Worm (Caenorhabditis elegans) whole organism, L2 larva: ENCODE measurements around the gene C02D5.2.

ENCODE experiments used
- C34F6.9 ChIP-seq: fragments of 150-350 bp; optimal IDR thresholded peaks from 2 replicates; lab custom pipeline; 2014; ENCODE audit warnings: missing biosample characterization, missing genetic modification characterization
- F13H6.1 ChIP-seq: sonication (generic microtip); optimal IDR thresholded peaks from 2 replicates; lab custom pipeline; 2016; ENCODE audit warnings: missing genetic modification characterization, missing compliant biosample characterization
- R02D3.7 ChIP-seq: fragments of 150-350 bp; optimal IDR thresholded peaks from 2 replicates; lab custom pipeline; 2014; ENCODE audit warnings: missing biosample characterization, missing genetic modification characterization
- Y55F3AM.14 ChIP-seq: fragments of 200-800 bp; sonication (Bioruptor generic); optimal IDR thresholded peaks from 2 replicates; lab custom pipeline; 2018; ENCODE audit warnings: mild to moderate bottlenecking, missing genetic modification characterization, missing compliant biosample characterization
- ZK546.5 ChIP-seq: sonication (generic microtip); optimal IDR thresholded peaks from 2 replicates; lab custom pipeline; 2017; ENCODE audit warnings: missing biosample characterization, missing genetic modification characterization
- alr-1 ChIP-seq: fragments of 150-350 bp; optimal IDR thresholded peaks from 2 replicates; lab custom pipeline; 2014; ENCODE audit warnings: missing biosample characterization, missing genetic modification characterization
- aly-2 ChIP-seq: fragments of 150-350 bp; optimal IDR thresholded peaks from 2 replicates; lab custom pipeline; 2014; ENCODE audit warnings: missing biosample characterization, missing genetic modification characterization
- ama-1 ChIP-seq: fragments of 150-350 bp; optimal IDR thresholded peaks from 2 replicates; lab custom pipeline; 2018; ENCODE audit warnings: inconsistent platforms
- blmp-1 ChIP-seq: sonication (generic microtip); optimal IDR thresholded peaks from 2 replicates; lab custom pipeline; 2017; ENCODE audit warnings: missing genetic modification characterization, mild to moderate bottlenecking, missing compliant biosample characterization, antibody characterized with exemption, moderate library complexity; ENCODE audit not compliant: insufficient read depth
- ceh-16 ChIP-seq: fragments of 150-350 bp; optimal IDR thresholded peaks from 2 replicates; lab custom pipeline; 2014; ENCODE audit warnings: missing biosample characterization, missing genetic modification characterization
- ceh-82 ChIP-seq: fragments of 150-350 bp; optimal IDR thresholded peaks from 2 replicates; lab custom pipeline; 2014; ENCODE audit warnings: missing biosample characterization, missing genetic modification characterization
- crh-2 ChIP-seq: sonication (generic microtip); optimal IDR thresholded peaks from 2 replicates; lab custom pipeline; 2017; ENCODE audit warnings: missing biosample characterization, missing genetic modification characterization
- dmd-4 ChIP-seq: sonication (generic microtip); optimal IDR thresholded peaks from 2 replicates; lab custom pipeline; 2017; ENCODE audit warnings: missing biosample characterization, missing genetic modification characterization
- egl-27 ChIP-seq: sonication (generic microtip); optimal IDR thresholded peaks from 3 replicates; lab custom pipeline; 2017; ENCODE audit warnings: missing biosample characterization, missing genetic modification reagents, missing genetic modification characterization
- elt-1 ChIP-seq: fragments of 150-350 bp; optimal IDR thresholded peaks from 2 replicates; lab custom pipeline; 2014; ENCODE audit warnings: missing biosample characterization, missing genetic modification characterization
- elt-3 ChIP-seq: sonication (generic microtip); optimal IDR thresholded peaks from 2 replicates; lab custom pipeline; 2017; ENCODE audit warnings: missing biosample characterization, missing genetic modification characterization
- fos-1 ChIP-seq: fragments of 150-350 bp; optimal IDR thresholded peaks from 2 replicates; lab custom pipeline; 2014; ENCODE audit warnings: missing biosample characterization, missing genetic modification characterization
- gmeb-1 ChIP-seq: fragments of 150-350 bp; optimal IDR thresholded peaks from 2 replicates; lab custom pipeline; 2014; ENCODE audit warnings: missing biosample characterization, missing genetic modification characterization
- lin-11 ChIP-seq: fragments of 150-350 bp; sonication (generic microtip); optimal IDR thresholded peaks from 2 replicates; lab custom pipeline; 2014; ENCODE audit warnings: missing biosample characterization, missing genetic modification characterization, inconsistent platforms, mixed read lengths
- lin-13 ChIP-seq: fragments of 150-350 bp; optimal IDR thresholded peaks from 2 replicates; lab custom pipeline; 2014; ENCODE audit warnings: missing biosample characterization, missing genetic modification reagents, missing genetic modification characterization
- lsy-2 ChIP-seq, 2 experiments: fragments of 150-350 bp in 1 of 2; sonication (generic microtip) in 1 of 2; optimal IDR thresholded peaks; 2 replicates each; lab custom pipeline; 2014 to 2017; ENCODE audit warnings: missing biosample characterization in 2 of 2, missing genetic modification characterization in 2 of 2
- mab-5 ChIP-seq: fragments of 150-350 bp; optimal IDR thresholded peaks from 2 replicates; lab custom pipeline; 2014; ENCODE audit warnings: missing biosample characterization, missing genetic modification characterization
- mbf-1 ChIP-seq: sonication (generic microtip); optimal IDR thresholded peaks from 2 replicates; lab custom pipeline; 2017; ENCODE audit warnings: missing biosample characterization, missing genetic modification characterization
- mdl-1 ChIP-seq, 2 experiments: fragments of 150-350 bp in 1 of 2; sonication (generic microtip) in 1 of 2; optimal IDR thresholded peaks; 2 replicates each; lab custom pipeline; 2017; ENCODE audit warnings: missing biosample characterization in 2 of 2, missing genetic modification characterization in 2 of 2
- nhr-10 ChIP-seq: sonication (generic microtip); optimal IDR thresholded peaks from 2 replicates; lab custom pipeline; 2017; ENCODE audit warnings: missing biosample characterization, missing genetic modification characterization
- nhr-11 ChIP-seq: fragments of 150-350 bp; optimal IDR thresholded peaks from 2 replicates; lab custom pipeline; 2014; ENCODE audit warnings: missing biosample characterization, missing genetic modification characterization
- nhr-12 ChIP-seq: fragments of 150-350 bp; optimal IDR thresholded peaks from 2 replicates; lab custom pipeline; 2014; ENCODE audit warnings: missing biosample characterization, missing genetic modification characterization
- nhr-129 ChIP-seq: fragments of 150-350 bp; optimal IDR thresholded peaks from 2 replicates; lab custom pipeline; 2014; ENCODE audit warnings: missing biosample characterization, missing genetic modification characterization
- nhr-21 ChIP-seq: fragments of 150-350 bp; optimal IDR thresholded peaks from 2 replicates; lab custom pipeline; 2014; ENCODE audit warnings: missing biosample characterization, missing genetic modification characterization
- nhr-23 ChIP-seq: fragments of 150-350 bp; optimal IDR thresholded peaks from 2 replicates; lab custom pipeline; 2014; ENCODE audit warnings: missing biosample characterization, missing genetic modification reagents, missing genetic modification characterization
- nhr-237 ChIP-seq: fragments of 150-350 bp; optimal IDR thresholded peaks from 2 replicates; lab custom pipeline; 2014; ENCODE audit warnings: missing biosample characterization, missing genetic modification characterization
- nhr-25 ChIP-seq: fragments of 150-350 bp; sonication (generic microtip); optimal IDR thresholded peaks from 3 replicates; lab custom pipeline; 2014; ENCODE audit warnings: missing biosample characterization, missing genetic modification characterization
- nhr-6 ChIP-seq: fragments of 150-350 bp; optimal IDR thresholded peaks from 2 replicates; lab custom pipeline; 2014; ENCODE audit warnings: missing biosample characterization, missing genetic modification characterization
- nhr-77 ChIP-seq: fragments of 150-350 bp; optimal IDR thresholded peaks from 2 replicates; lab custom pipeline; 2014; ENCODE audit warnings: missing biosample characterization, missing genetic modification characterization
- peb-1 ChIP-seq: fragments of 150-350 bp; optimal IDR thresholded peaks from 2 replicates; lab custom pipeline; 2014; ENCODE audit warnings: missing biosample characterization, missing genetic modification characterization
- sem-4 ChIP-seq: fragments of 150-350 bp; optimal IDR thresholded peaks from 2 replicates; lab custom pipeline; 2014; ENCODE audit warnings: missing biosample characterization, missing genetic modification reagents, missing genetic modification characterization
- skn-1 ChIP-seq: sonication (generic microtip); optimal IDR thresholded peaks from 2 replicates; lab custom pipeline; 2017; ENCODE audit warnings: missing biosample characterization, missing genetic modification characterization
- sma-9 ChIP-seq, 2 experiments: fragments of 150-350 bp in 1 of 2; sonication (generic microtip) in 1 of 2; optimal IDR thresholded peaks; 2 replicates each; lab custom pipeline; 2014 to 2016; ENCODE audit warnings: missing genetic modification characterization in 2 of 2, mild to moderate bottlenecking in 1 of 2, missing biosample characterization in 1 of 2, missing compliant biosample characterization in 1 of 2, missing genetic modification reagents in 1 of 2, moderate library complexity in 1 of 2
- snpc-4 ChIP-seq: fragments of 150-350 bp; optimal IDR thresholded peaks from 2 replicates; lab custom pipeline; 2014; ENCODE audit warnings: missing biosample characterization, missing genetic modification characterization
- unc-39 ChIP-seq: fragments of 150-350 bp; optimal IDR thresholded peaks from 2 replicates; lab custom pipeline; 2014; ENCODE audit warnings: missing biosample characterization, missing genetic modification characterization
- unc-55 ChIP-seq: fragments of 150-350 bp; sonication (generic microtip); optimal IDR thresholded peaks from 3 replicates; lab custom pipeline; 2014; ENCODE audit warnings: missing biosample characterization, missing genetic modification reagents, missing genetic modification characterization
- unc-62 ChIP-seq: fragments of 150-350 bp; optimal IDR thresholded peaks from 2 replicates; lab custom pipeline; 2014; ENCODE audit warnings: missing biosample characterization, missing genetic modification reagents, missing genetic modification characterization
- zag-1 ChIP-seq: fragments of 150-350 bp; optimal IDR thresholded peaks from 2 replicates; lab custom pipeline; 2014; ENCODE audit warnings: missing biosample characterization, missing genetic modification characterization
- ztf-11 ChIP-seq: sonication (generic microtip); optimal IDR thresholded peaks from 2 replicates; lab custom pipeline; 2017; ENCODE audit warnings: missing biosample characterization, missing genetic modification characterization
- ztf-4 ChIP-seq: fragments of 150-350 bp; optimal IDR thresholded peaks from 2 replicates; lab custom pipeline; 2014; ENCODE audit warnings: missing biosample characterization, missing genetic modification characterization

The C02D5.2 gene

DNA sequence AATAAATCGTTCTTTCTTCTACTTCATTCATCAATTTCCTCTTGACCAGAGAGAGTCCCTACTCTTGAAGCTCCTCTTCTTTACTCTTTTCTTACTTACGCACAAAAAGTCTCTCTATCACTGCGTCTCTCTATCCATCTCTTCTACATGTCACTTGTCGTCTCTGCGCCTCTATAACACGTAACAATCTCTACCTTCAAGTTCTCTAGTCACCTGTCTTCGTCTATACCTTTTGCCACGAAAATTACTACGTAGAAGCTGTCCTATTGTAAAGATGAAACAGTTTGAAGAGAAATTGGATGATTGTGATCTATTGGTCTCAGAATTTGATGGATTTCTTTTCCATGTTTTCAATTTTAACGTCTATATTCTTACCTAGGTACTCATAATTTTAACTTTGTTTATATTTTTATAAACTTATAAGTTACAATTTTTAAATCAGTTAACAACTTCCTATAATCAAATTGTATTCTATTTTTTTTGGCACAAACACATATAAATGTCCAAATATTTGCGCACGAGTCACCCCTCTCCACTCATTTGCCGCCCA lies at the start of gene C02D5.2:
C02D5.2 (plus strand) TSS at position 500 of the 550 bp plus-strand sequence.
- TF ChIP-seq sma-9 (GFP tag; optimal IDR thresholded peaks at IDR 0.05; lab: Kevin White, UChicago) (peak; percentile 52), sma-9 (tag; optimal IDR thresholded peaks at IDR 0.05; lab: Kevin White, UChicago) (no peak), blmp-1 (tag; lab: Kevin White, UChicago) (peak; percentile 11), crh-2 (tag; lab: Kevin White, UChicago) (peak; percentile 78), fos-1 (tag; lab: Kevin White, UChicago) (peak; percentile 45), C34F6.9 (tag; lab: Kevin White, UChicago) (peak; percentile 64), nhr-6 (no peak), egl-27 (tag; lab: Kevin White, UChicago) (peak; percentile 1), lsy-2 (tag; optimal IDR thresholded peaks at IDR 0.05; lab: Kevin White, UChicago) (peak in 1 of 2 experiments; percentile 70), unc-55 (GFP tag; lab: Kevin White, UChicago) (peak; percentile 23), lin-11 (no peak), ztf-11 (tag; lab: Kevin White, UChicago) (no peak), mbf-1 (tag; lab: Kevin White, UChicago) (no peak), nhr-129 (tag; lab: Kevin White, UChicago) (peak; percentile 72), F13H6.1 (tag; lab: Kevin White, UChicago) (peak; percentile 47)

DNA sequence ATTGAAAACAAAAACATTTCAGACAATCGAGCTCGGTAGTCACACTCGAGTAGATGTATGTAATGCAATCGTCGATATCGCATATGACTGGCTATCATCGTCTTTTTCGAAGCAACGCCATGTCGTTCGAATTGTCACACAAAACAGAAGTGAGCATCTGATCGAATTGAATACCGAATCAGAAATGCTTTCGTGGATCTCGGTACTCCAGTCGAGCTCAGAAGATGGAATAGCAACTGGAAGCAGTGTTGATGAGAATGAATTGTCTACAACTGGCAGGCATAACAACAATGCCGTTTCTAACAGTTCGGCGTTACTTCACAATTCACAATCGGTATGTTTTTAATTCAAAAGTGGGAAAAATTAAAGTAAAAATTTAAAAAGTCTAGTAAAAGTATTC lies 47.9 kb upstream of the C02D5.2 start:
- TF ChIP-seq Y55F3AM.14 (GFP tag; lab: Kevin White, UChicago) (no peak), C34F6.9 (tag; lab: Kevin White, UChicago) (no peak), ztf-11 (tag; lab: Kevin White, UChicago) (no peak), gmeb-1 (tag; lab: Kevin White, UChicago) (no peak), zag-1 (no peak), egl-27 (tag; lab: Kevin White, UChicago) (no peak), alr-1 (tag; lab: Kevin White, UChicago) (no peak), elt-3 (tag; lab: Kevin White, UChicago) (no peak), ztf-4 (tag; lab: Kevin White, UChicago) (no peak), lin-13 (GFP tag; lab: Kevin White, UChicago) (no peak), nhr-77 (tag; lab: Kevin White, UChicago) (no peak), unc-62 (GFP tag; lab: Kevin White, UChicago) (no peak), unc-39 (tag; lab: Kevin White, UChicago) (no peak), nhr-237 (tag; lab: Kevin White, UChicago) (no peak), aly-2 (tag; lab: Kevin White, UChicago) (no peak), nhr-21 (tag; lab: Kevin White, UChicago) (no peak), nhr-25 (no peak), elt-1 (no peak), dmd-4 (tag; lab: Kevin White, UChicago) (no peak)
- TF ChIP-seq, all 48 proteins: peak for 0

DNA sequence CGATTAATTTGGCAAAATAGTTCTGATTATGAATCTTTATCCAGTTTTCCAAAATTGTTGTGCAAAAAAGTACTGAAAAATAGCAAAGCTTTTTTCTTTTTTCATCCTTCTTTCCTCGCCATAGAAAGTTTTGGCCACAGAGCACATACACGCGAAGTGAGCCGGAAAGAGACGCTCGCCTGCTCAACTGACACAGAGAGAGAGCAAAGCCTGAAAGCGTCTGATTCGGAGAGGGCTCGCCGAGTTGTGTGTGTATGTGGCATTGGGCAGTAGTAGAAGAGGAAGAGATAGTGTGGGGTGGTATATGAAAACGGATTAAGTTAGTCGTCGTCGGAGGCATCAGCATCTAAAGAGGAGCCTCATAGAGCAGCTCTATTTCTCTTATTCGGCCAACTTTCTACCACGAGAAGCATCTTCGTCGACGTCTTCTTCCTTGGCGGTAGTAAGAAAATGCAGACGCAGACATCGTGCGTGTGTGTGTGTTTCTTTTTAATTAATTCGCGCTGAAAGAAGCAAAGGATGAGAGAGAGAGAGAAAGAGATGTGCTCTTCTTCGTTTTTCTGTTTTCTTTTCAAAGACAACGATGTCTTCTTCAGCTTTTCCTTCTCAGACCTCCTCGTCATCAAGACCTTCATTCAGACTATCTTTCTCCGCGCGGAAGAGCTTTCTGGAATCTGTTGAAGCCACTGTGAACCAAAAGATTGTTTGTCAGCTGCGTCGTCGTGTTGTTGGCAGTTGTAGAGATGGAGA lies 47.3 kb upstream of the C02D5.2 start:
- TF ChIP-seq ZK546.5 (tag; lab: Kevin White, UChicago) (no peak), nhr-10 (no peak), nhr-11 (tag; lab: Kevin White, UChicago) (no peak), nhr-23 (tag; lab: Kevin White, UChicago) (no peak), crh-2 (tag; lab: Kevin White, UChicago) (peak; percentile 31), ceh-16 (no peak), elt-1 (no peak), R02D3.7 (no peak), nhr-77 (tag; lab: Kevin White, UChicago) (no peak), ztf-11 (tag; lab: Kevin White, UChicago) (no peak), nhr-237 (tag; lab: Kevin White, UChicago) (no peak), nhr-129 (tag; lab: Kevin White, UChicago) (peak; percentile 45), unc-39 (tag; lab: Kevin White, UChicago) (no peak), mab-5 (tag; lab: Kevin White, UChicago) (no peak), lsy-2 (tag; optimal IDR thresholded peaks at IDR 0.05; lab: Kevin White, UChicago) (peak in 1 of 2 experiments; percentile 45), lin-11 (no peak), nhr-21 (tag; lab: Kevin White, UChicago) (no peak), sem-4 (no peak), ceh-82 (tag; lab: Kevin White, UChicago) (no peak), ama-1 (no peak), sma-9 (GFP tag; optimal IDR thresholded peaks at IDR 0.05; lab: Kevin White, UChicago) (no peak), sma-9 (tag; optimal IDR thresholded peaks at IDR 0.05; lab: Kevin White, UChicago) (no peak), C34F6.9 (tag; lab: Kevin White, UChicago) (peak; percentile 37), fos-1 (tag; lab: Kevin White, UChicago) (no peak), peb-1 (tag; lab: Kevin White, UChicago) (no peak), lin-13 (GFP tag; lab: Kevin White, UChicago) (no peak), ztf-4 (tag; lab: Kevin White, UChicago) (no peak), skn-1 (tag; lab: Kevin White, UChicago) (no peak), nhr-12 (tag; lab: Kevin White, UChicago) (no peak), F13H6.1 (tag; lab: Kevin White, UChicago) (no peak), unc-55 (GFP tag; lab: Kevin White, UChicago) (peak; percentile 49), snpc-4 (no peak), mdl-1 (tag; optimal IDR thresholded peaks at IDR 0.05; lab: Kevin White, UChicago) (peak in 1 of 2 experiments; percentile 69), elt-3 (tag; lab: Kevin White, UChicago) (no peak)
